Fruit fly (Drosophila melanogaster) whole organism, embryonic: Measurements from ENCODE around the gene stas.

Experiments used
- Atf-2 ChIP-seq: fragments of 200-800 bp; sonication (Bioruptor generic); optimal IDR thresholded peaks from 2 replicates; lab custom pipeline; 2016; ENCODE audit warnings: missing biosample characterization, missing genetic modification characterization
- Atf6 ChIP-seq: fragments of 200-800 bp; sonication (Bioruptor generic); IDR thresholded peaks from 2 replicates; pipeline ENCODE4 v1.3.6; 2022; ENCODE audit warnings: missing biosample characterization, missing genetic modification characterization
- Bteb2 ChIP-seq: fragments of 200-800 bp; sonication (Bioruptor generic); optimal IDR thresholded peaks from 2 replicates; lab custom pipeline; 2016; ENCODE audit warnings: missing biosample characterization, missing genetic modification characterization
- CG10267 ChIP-seq: fragments of 200-800 bp; sonication (Bioruptor generic); optimal IDR thresholded peaks from 2 replicates; lab custom pipeline; 2018; ENCODE audit warnings: missing biosample characterization, mild to moderate bottlenecking, missing genetic modification characterization, moderate library complexity
- CG11247 ChIP-seq: fragments of 200-800 bp; sonication (Bioruptor generic); IDR thresholded peaks from 2 replicates; pipeline ENCODE4 v1.3.6; 2022; ENCODE audit warnings: missing biosample characterization, missing genetic modification characterization
- CG11398 ChIP-seq: fragments of 200-800 bp; sonication (Bioruptor generic); optimal IDR thresholded peaks from 2 replicates; lab custom pipeline; 2016; ENCODE audit warnings: missing biosample characterization, missing genetic modification characterization
- CG11695 ChIP-seq: fragments of 200-800 bp; sonication (Bioruptor generic); IDR thresholded peaks from 3 replicates; pipeline ENCODE4 v1.3.6; 2022; ENCODE audit warnings: missing biosample characterization, missing genetic modification characterization
- CG12236 ChIP-seq: fragments of 200-800 bp; sonication (Bioruptor generic); optimal IDR thresholded peaks from 2 replicates; lab custom pipeline; 2016; ENCODE audit warnings: missing biosample characterization, missing genetic modification characterization
- CG14710 ChIP-seq: fragments of 200-800 bp; sonication (Bioruptor generic); optimal IDR thresholded peaks from 3 replicates; lab custom pipeline; 2019; ENCODE audit warnings: missing biosample characterization, mild to moderate bottlenecking, missing genetic modification characterization, moderate library complexity
- CG1603 ChIP-seq: fragments of 200-800 bp; sonication (Bioruptor generic); optimal IDR thresholded peaks from 2 replicates; lab custom pipeline; 2019; ENCODE audit warnings: missing biosample characterization, mild to moderate bottlenecking, missing genetic modification characterization, moderate library complexity
- CG1647 ChIP-seq: fragments of 200-800 bp; sonication (Bioruptor generic); optimal IDR thresholded peaks from 3 replicates; lab custom pipeline; 2016; ENCODE audit warnings: missing biosample characterization, missing genetic modification characterization
- CG16863 ChIP-seq: fragments of 200-800 bp; sonication (Bioruptor generic); optimal IDR thresholded peaks from 3 replicates; lab custom pipeline; 2016; ENCODE audit warnings: missing biosample characterization, missing genetic modification characterization
- CG17802 ChIP-seq: fragments of 200-800 bp; sonication (Bioruptor generic); optimal IDR thresholded peaks from 2 replicates; lab custom pipeline; 2018; ENCODE audit warnings: missing biosample characterization, mild to moderate bottlenecking, missing genetic modification characterization, moderate library complexity
- CG1832 ChIP-seq: fragments of 200-800 bp; sonication (Bioruptor generic); optimal IDR thresholded peaks from 2 replicates; lab custom pipeline; 2017; ENCODE audit warnings: missing biosample characterization, mild to moderate bottlenecking, missing genetic modification characterization, inconsistent platforms
- CG42726 ChIP-seq: fragments of 200-800 bp; sonication (Bioruptor generic); IDR thresholded peaks from 2 replicates; pipeline ENCODE4 v1.3.6; 2022; ENCODE audit warnings: missing biosample characterization, missing genetic modification characterization; ENCODE audit not compliant: partially characterized antibody
- CG4404 ChIP-seq: fragments of 200-800 bp; sonication (Bioruptor generic); IDR thresholded peaks from 2 replicates; pipeline ENCODE4 v1.3.6; 2022; ENCODE audit warnings: missing biosample characterization, missing genetic modification characterization
- CG5180 ChIP-seq: fragments of 200-800 bp; sonication (Bioruptor generic); optimal IDR thresholded peaks from 3 replicates; lab custom pipeline; 2017; ENCODE audit warnings: missing biosample characterization, missing genetic modification characterization, mild to moderate bottlenecking, moderate library complexity, missing genetic modification reagents
- CG5953 ChIP-seq: fragments of 200-800 bp; sonication (Bioruptor generic); IDR thresholded peaks from 2 replicates; pipeline ENCODE4 v1.3.6; 2022; ENCODE audit warnings: missing biosample characterization, missing genetic modification characterization
- CG6272 ChIP-seq: fragments of 200-800 bp; sonication (Bioruptor generic); IDR thresholded peaks from 2 replicates; pipeline ENCODE4 v1.3.6; 2022; ENCODE audit warnings: missing biosample characterization, missing genetic modification characterization
- CG7928 ChIP-seq: fragments of 200-800 bp; sonication (Bioruptor generic); optimal IDR thresholded peaks from 2 replicates; lab custom pipeline; 2017; ENCODE audit warnings: missing biosample characterization, mild to moderate bottlenecking, missing genetic modification characterization
- Deaf1 ChIP-seq: fragments of 200-800 bp; optimal IDR thresholded peaks from 3 replicates; lab custom pipeline; 2019; ENCODE audit warnings: missing biosample characterization, mild to moderate bottlenecking, missing genetic modification characterization, moderate library complexity
- Dfd ChIP-seq, 2 experiments: fragments of >200 bp; optimal IDR thresholded peaks; 2 replicates each; lab custom pipeline; 2017; ENCODE audit warnings: missing biosample characterization in 2 of 2, missing genetic modification characterization in 2 of 2
- E2f1 ChIP-seq: fragments of 200-800 bp; sonication (Bioruptor generic); IDR thresholded peaks from 2 replicates; pipeline ENCODE4 v1.3.6; 2022; ENCODE audit warnings: missing biosample characterization, missing genetic modification characterization
- H15 ChIP-seq: fragments of 200-800 bp; sonication (Bioruptor generic); IDR thresholded peaks from 3 replicates; pipeline ENCODE4 v1.3.6; 2022; ENCODE audit warnings: missing biosample characterization, missing genetic modification characterization
- HLH4C ChIP-seq: fragments of 200-800 bp; sonication (Bioruptor generic); IDR thresholded peaks from 3 replicates; pipeline ENCODE4 v1.3.6; 2022; ENCODE audit warnings: missing biosample characterization, missing genetic modification characterization; ENCODE audit not compliant: partially characterized antibody
- HLHmδ ChIP-seq: fragments of 200-800 bp; sonication (Bioruptor generic); optimal IDR thresholded peaks from 2 replicates; lab custom pipeline; 2018; ENCODE audit warnings: missing biosample characterization, mild to moderate bottlenecking, missing genetic modification characterization, moderate library complexity
- Hmr ChIP-seq: fragments of 200-800 bp; sonication (Bioruptor generic); optimal IDR thresholded peaks from 3 replicates; lab custom pipeline; 2017; ENCODE audit warnings: mild to moderate bottlenecking, missing biosample characterization, missing genetic modification reagents, missing genetic modification characterization
- Lpt ChIP-seq: fragments of >200 bp; optimal IDR thresholded peaks from 2 replicates; lab custom pipeline; 2018; ENCODE audit warnings: missing biosample characterization, missing genetic modification characterization
- Opbp ChIP-seq: fragments of 200-800 bp; sonication (Bioruptor generic); IDR thresholded peaks from 3 replicates; pipeline ENCODE4 v1.3.6; 2022; ENCODE audit warnings: missing biosample characterization, missing genetic modification characterization; ENCODE audit not compliant: partially characterized antibody
- Sox102F ChIP-seq: fragments of 200-800 bp; sonication (Bioruptor generic); optimal IDR thresholded peaks from 2 replicates; lab custom pipeline; 2018; ENCODE audit warnings: missing biosample characterization, mild to moderate bottlenecking, missing genetic modification characterization, moderate library complexity
- Spps ChIP-seq: fragments of 200-800 bp; sonication (Bioruptor generic); optimal IDR thresholded peaks from 2 replicates; lab custom pipeline; 2018; ENCODE audit warnings: missing biosample characterization, mild to moderate bottlenecking, missing genetic modification characterization
- Trl ChIP-seq, 3 experiments: fragments of >200 bp in 2 of 3; fragments of 200-800 bp in 1 of 3; sonication (Bioruptor generic) in 1 of 3; optimal IDR thresholded peaks; 2 replicates in 1 of 3; 3 replicates in 2 of 3; lab custom pipeline; 2016 to 2017; ENCODE audit warnings: missing biosample characterization in 1 of 3, missing genetic modification characterization in 1 of 3
- ase ChIP-seq: fragments of 200-800 bp; sonication (Bioruptor generic); IDR thresholded peaks from 3 replicates; pipeline ENCODE4 v1.3.6; 2022; ENCODE audit warnings: missing biosample characterization, missing genetic modification characterization
- br ChIP-seq: fragments of >200 bp; optimal IDR thresholded peaks from 2 replicates; lab custom pipeline; 2017
- chm ChIP-seq: fragments of 200-800 bp; sonication (Bioruptor generic); IDR thresholded peaks from 2 replicates; pipeline ENCODE4 v1.3.6; 2022; ENCODE audit warnings: missing biosample characterization, missing genetic modification characterization
- corto ChIP-seq: fragments of 200-800 bp; sonication (Bioruptor generic); optimal IDR thresholded peaks from 2 replicates; lab custom pipeline; 2016; ENCODE audit warnings: missing biosample characterization, mild to moderate bottlenecking, missing genetic modification characterization, moderate library complexity
- crc ChIP-seq: fragments of 200-800 bp; sonication (Bioruptor generic); optimal IDR thresholded peaks from 2 replicates; lab custom pipeline; 2016; ENCODE audit warnings: missing biosample characterization, missing genetic modification characterization
- croc ChIP-seq: fragments of 200-800 bp; sonication (Bioruptor generic); conservative IDR thresholded peaks from 3 replicates; pipeline ENCODE4 v1.3.6; 2022; ENCODE audit warnings: missing biosample characterization, missing genetic modification characterization
- crol ChIP-seq: fragments of 200-800 bp; sonication (Bioruptor generic); IDR thresholded peaks from 2 replicates; pipeline ENCODE4 v1.3.6; 2022; ENCODE audit warnings: missing biosample characterization, missing genetic modification characterization
- crp ChIP-seq, 2 experiments: fragments of 200-800 bp; sonication (Bioruptor generic); optimal IDR thresholded peaks; 2 replicates in 1 of 2; 3 replicates in 1 of 2; lab custom pipeline; 2017; ENCODE audit warnings: missing biosample characterization in 2 of 2, missing genetic modification characterization in 2 of 2, mild to moderate bottlenecking in 1 of 2, moderate library complexity in 1 of 2
- fd102C ChIP-seq: fragments of 200-800 bp; sonication (Bioruptor generic); optimal IDR thresholded peaks from 2 replicates; lab custom pipeline; 2018; ENCODE audit warnings: missing biosample characterization, mild to moderate bottlenecking, missing genetic modification characterization, moderate library complexity
- ham ChIP-seq: fragments of 200-800 bp; sonication (Bioruptor generic); IDR thresholded peaks from 2 replicates; pipeline ENCODE4 v1.3.6; 2022; ENCODE audit warnings: missing biosample characterization, missing genetic modification characterization
- hb ChIP-seq: fragments of 200-800 bp; sonication (Bioruptor generic); IDR thresholded peaks from 3 replicates; pipeline ENCODE4 v1.3.6; 2022; ENCODE audit warnings: missing biosample characterization, missing genetic modification characterization; ENCODE audit not compliant: partially characterized antibody
- her ChIP-seq: fragments of 200-800 bp; sonication (Bioruptor generic); optimal IDR thresholded peaks from 2 replicates; lab custom pipeline; 2016; ENCODE audit warnings: missing biosample characterization, missing genetic modification characterization
- insv ChIP-seq, 2 experiments: fragments of 200-800 bp; sonication (Bioruptor generic); optimal IDR thresholded peaks; 3 replicates each; lab custom pipeline; 2016 to 2018; ENCODE audit warnings: missing biosample characterization in 2 of 2, missing genetic modification characterization in 2 of 2
- jing ChIP-seq: fragments of 200-800 bp; sonication (Bioruptor generic); optimal IDR thresholded peaks from 2 replicates; lab custom pipeline; 2018; ENCODE audit warnings: missing biosample characterization, mild to moderate bottlenecking, missing genetic modification characterization
- pan ChIP-seq, 4 experiments: fragments of >200 bp in 3 of 4; fragments of 200-800 bp in 1 of 4; sonication (Bioruptor generic) in 1 of 4; optimal IDR thresholded peaks in 3 of 4; IDR thresholded peaks in 1 of 4; 2 replicates each; pipeline versions ENCODE4 v1.3.6 to Lab custom; 2017 to 2022; ENCODE audit warnings: missing biosample characterization in 2 of 4, missing genetic modification characterization in 2 of 4, mixed read lengths in 1 of 4
- seq ChIP-seq: fragments of 200-800 bp; sonication (Bioruptor generic); IDR thresholded peaks from 2 replicates; pipeline ENCODE4 v1.3.6; 2022; ENCODE audit warnings: missing biosample characterization, missing genetic modification characterization
- tup ChIP-seq: fragments of 200-800 bp; sonication (Bioruptor generic); optimal IDR thresholded peaks from 2 replicates; lab custom pipeline; 2016; ENCODE audit warnings: missing biosample characterization, mild to moderate bottlenecking, missing genetic modification characterization, moderate library complexity
- unpg ChIP-seq: fragments of 200-800 bp; sonication (Bioruptor generic); optimal IDR thresholded peaks from 3 replicates; lab custom pipeline; 2018; ENCODE audit warnings: missing biosample characterization, mild to moderate bottlenecking, missing genetic modification characterization, moderate library complexity

Gene stas

DNA sequence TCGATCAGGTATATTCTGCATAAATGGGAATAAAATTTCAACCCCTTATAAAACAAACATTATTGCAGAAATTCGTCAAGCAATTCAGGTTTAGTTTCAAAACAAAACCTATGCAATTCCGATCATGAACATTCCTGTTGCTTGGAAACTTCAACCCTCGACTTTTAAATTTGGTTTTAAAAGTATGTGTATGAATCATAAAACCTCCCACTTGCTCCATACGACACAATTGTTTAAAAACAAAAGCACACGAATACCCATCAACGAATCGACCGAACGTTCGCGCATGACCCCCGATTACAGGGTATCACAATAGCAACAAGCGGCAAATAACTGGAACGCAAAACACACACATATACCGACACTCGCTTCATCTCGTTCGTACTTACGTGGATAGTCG lies 49.6 kb downstream of the stas start:
- TF ChIP-seq fd102C (GFP tag; lab: Kevin White, UChicago): no peak
- TF ChIP-seq CG16863 (GFP tag; lab: Kevin White, UChicago): no peak
- TF ChIP-seq Deaf1: no peak
- 0 out of 3 replicates have a peak, but pooled peaks have one; percentile 25 for TF ChIP-seq H15 (GFP tag; lab: Robert Waterston, UW)
- no peak for TF ChIP-seq br
- no peak for TF ChIP-seq Dfd (GFP tag; optimal IDR thresholded peaks at IDR 0.05; lab: Kevin White, UChicago)
- TF ChIP-seq CG6272 (GFP tag; lab: Robert Waterston, UW): no peak
- no peak for TF ChIP-seq ase (GFP tag; lab: Robert Waterston, UW)
- no peak for TF ChIP-seq Lpt (GFP tag; lab: Kevin White, UChicago)
- TF ChIP-seq ham (GFP tag; lab: Robert Waterston, UW): no peak
- no peak for TF ChIP-seq CG42726 (GFP tag; lab: Robert Waterston, UW)
- TF ChIP-seq CG10267 (tag; lab: Kevin White, UChicago): no peak
- no peak for TF ChIP-seq HLHmδ
- TF ChIP-seq crp (GFP tag; optimal IDR thresholded peaks at IDR 0.05; lab: Kevin White, UChicago): no peak
- TF ChIP-seq unpg: no peak
- 0 out of 3 replicates have a peak, but pooled peaks have one; percentile 7 for TF ChIP-seq Opbp
- no peak for TF ChIP-seq croc (GFP tag; lab: Robert Waterston, UW)
- TF ChIP-seq CG12236 (GFP tag; lab: Kevin White, UChicago): no peak
- TF ChIP-seq Trl (optimal IDR thresholded peaks at IDR 0.05; lab: Kevin White, UChicago): no peak
- TF ChIP-seq Trl (GFP tag; optimal IDR thresholded peaks at IDR 0.05; lab: Kevin White, UChicago): peak; percentile 18
- no peak for TF ChIP-seq CG11398 (GFP tag; lab: Kevin White, UChicago)
- peak; percentile 24; the same call in 1 of the 3 replicates for TF ChIP-seq CG11695 (GFP tag; lab: Robert Waterston, UW)
- no peak for TF ChIP-seq Bteb2 (GFP tag; lab: Kevin White, UChicago)
- no peak for TF ChIP-seq corto (GFP tag; lab: Kevin White, UChicago)
- no peak for TF ChIP-seq seq (GFP tag; lab: Robert Waterston, UW)
- TF ChIP-seq Atf-2: no peak
- TF ChIP-seq CG7928: no peak
- TF ChIP-seq insv (GFP tag; optimal IDR thresholded peaks at IDR 0.05; lab: Kevin White, UChicago): no peak
- TF ChIP-seq CG14710 (tag; lab: Kevin White, UChicago): peak; percentile 16
- no peak for TF ChIP-seq CG11247 (GFP tag; lab: Robert Waterston, UW)
- TF ChIP-seq CG5180 (GFP tag; lab: Kevin White, UChicago): no peak
- no peak for TF ChIP-seq jing
- TF ChIP-seq CG4404: no peak
- no peak for TF ChIP-seq crol (GFP tag; lab: Robert Waterston, UW)
- TF ChIP-seq CG1603: peak; percentile 36
- TF ChIP-seq Hmr: no peak
- no peak for TF ChIP-seq Spps (tag; lab: Kevin White, UChicago)
- no peak for TF ChIP-seq CG1647 (GFP tag; lab: Kevin White, UChicago)
- peak; percentile 11 for TF ChIP-seq Sox102F
- TF ChIP-seq Atf6 (GFP tag; lab: Robert Waterston, UW): peak; percentile 33; the same call in 1 of the 2 replicates
- 0 out of 2 replicates have a peak, but pooled peaks have one; percentile 27 for TF ChIP-seq E2f1
- no peak for TF ChIP-seq CG5953 (GFP tag; lab: Robert Waterston, UW)
- TF ChIP-seq chm (GFP tag; lab: Robert Waterston, UW): no peak
- no peak for TF ChIP-seq crc (GFP tag; lab: Kevin White, UChicago)
- no peak for TF ChIP-seq tup (GFP tag; lab: Kevin White, UChicago)
- TF ChIP-seq HLH4C: no peak
- no peak for TF ChIP-seq her (GFP tag; lab: Kevin White, UChicago)
- TF ChIP-seq CG17802 (tag; lab: Kevin White, UChicago): no peak
- TF ChIP-seq pan (optimal IDR thresholded peaks at IDR 0.05; lab: Kevin White, UChicago): no peak
- peak; percentile 52 to 54 for TF ChIP-seq pan (GFP tag; optimal IDR thresholded peaks at IDR 0.05 in 1 of 2, IDR thresholded peaks at IDR 0.05 in 1 of 2)
- no peak for TF ChIP-seq CG1832 (GFP tag; lab: Kevin White, UChicago)
- TF ChIP-seq hb (GFP tag; lab: Robert Waterston, UW): no peak
